Worm (Caenorhabditis elegans) whole organism, early embryonic: ENCODE measurements around the gene osta-2.

Source experiments
- B0310.2 ChIP-seq: sonication (generic microtip); optimal IDR thresholded peaks from 2 replicates; lab custom pipeline; 2016; ENCODE audit warnings: mild to moderate bottlenecking, missing genetic modification characterization, missing compliant biosample characterization
- aly-1 ChIP-seq: sonication (generic microtip); optimal IDR thresholded peaks from 2 replicates; lab custom pipeline; 2016; ENCODE audit warnings: missing genetic modification characterization, missing compliant biosample characterization
- ama-1 ChIP-seq: fragments of 150-350 bp; optimal IDR thresholded peaks from 2 replicates; lab custom pipeline; 2014
- ceh-36 ChIP-seq: sonication (generic microtip); optimal IDR thresholded peaks from 2 replicates; lab custom pipeline; 2016; ENCODE audit warnings: missing genetic modification characterization, inconsistent platforms, missing compliant biosample characterization
- flt-1 ChIP-seq: fragments of 200-800 bp; sonication (Bioruptor generic); IDR thresholded peaks from 2 replicates; pipeline ENCODE4 v1.3.6; 2022; ENCODE audit warnings: missing genetic modification characterization, missing compliant biosample characterization
- hmbx-1 ChIP-seq: sonication (generic microtip); optimal IDR thresholded peaks from 2 replicates; lab custom pipeline; 2016; ENCODE audit warnings: mild to moderate bottlenecking, missing genetic modification characterization, missing compliant biosample characterization
- hmg-4 ChIP-seq: fragments of 200-800 bp; sonication (Bioruptor generic); optimal IDR thresholded peaks from 2 replicates; lab custom pipeline; 2018; ENCODE audit warnings: mild to moderate bottlenecking, missing genetic modification characterization, missing compliant biosample characterization
- scrt-1 ChIP-seq: fragments of 200-800 bp; sonication (Bioruptor generic); IDR thresholded peaks from 2 replicates; pipeline ENCODE4 v1.3.6; 2022; ENCODE audit warnings: missing genetic modification characterization, missing compliant biosample characterization
- tbx-11 ChIP-seq: fragments of 200-800 bp; sonication (Bioruptor generic); IDR thresholded peaks from 2 replicates; pipeline ENCODE4 v1.3.6; 2022; ENCODE audit warnings: missing genetic modification characterization, missing compliant biosample characterization
- tbx-37 ChIP-seq: fragments of 200-800 bp; sonication (Bioruptor generic); conservative IDR thresholded peaks from 2 replicates; pipeline ENCODE4 v1.3.6; 2022; ENCODE audit warnings: missing genetic modification reagents, missing genetic modification characterization, missing compliant biosample characterization
- tra-4 ChIP-seq: sonication (generic microtip); optimal IDR thresholded peaks from 2 replicates; lab custom pipeline; 2017; ENCODE audit warnings: missing genetic modification characterization, missing compliant biosample characterization

DNA sequence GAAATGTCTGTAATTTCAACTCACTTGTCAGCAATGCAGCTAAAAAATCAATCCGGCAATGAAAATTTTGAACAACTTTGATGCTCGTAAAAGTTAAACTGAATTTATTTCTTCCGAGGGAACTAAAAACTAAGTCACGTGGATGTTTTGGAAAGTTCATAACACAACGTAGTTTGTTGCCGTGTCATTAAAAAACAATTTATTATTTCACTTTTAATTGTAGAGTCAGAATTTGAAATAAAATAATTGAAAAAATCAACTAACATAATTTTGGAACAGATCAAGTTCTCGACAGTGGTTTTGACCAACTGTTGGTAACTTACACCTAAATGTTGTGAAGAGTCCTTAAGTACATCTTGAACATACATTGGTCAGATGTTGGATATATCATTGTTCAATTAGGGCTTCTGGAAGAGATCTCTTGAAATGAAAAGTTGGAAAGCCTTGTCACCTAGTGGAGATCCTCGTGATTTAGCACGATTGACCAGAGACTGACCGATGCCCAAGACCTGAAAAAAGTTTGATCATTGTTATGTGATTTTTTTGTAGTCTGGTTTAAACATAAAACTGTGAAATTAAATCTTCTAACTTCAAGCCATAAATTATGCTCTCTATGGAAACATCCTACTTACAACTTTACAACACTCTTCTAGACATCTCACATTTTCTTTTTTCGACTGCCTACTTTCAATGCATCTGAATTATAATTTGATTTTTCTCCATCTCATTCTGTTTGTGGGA is 23.0 kb downstream of the osta-2 start, which contains the start of the genes C18A3.7 and C18A3.11:
- TF ChIP-seq ama-1 (lab: Kevin White, UChicago): no peak
- TF ChIP-seq flt-1 (GFP tag; lab: Robert Waterston, UW): no peak
- no peak for TF ChIP-seq tra-4
- no peak for TF ChIP-seq scrt-1 (GFP tag; lab: Robert Waterston, UW)
- no peak for TF ChIP-seq aly-1
- no peak for TF ChIP-seq hmg-4
- TF ChIP-seq tbx-37 (GFP tag; lab: Robert Waterston, UW): no peak
- no peak for TF ChIP-seq B0310.2
- no peak for TF ChIP-seq hmbx-1 (tag; lab: Kevin White, UChicago)
- no peak for TF ChIP-seq ceh-36 (tag; lab: Kevin White, UChicago)
- TF ChIP-seq tbx-11 (GFP tag; lab: Robert Waterston, UW): no peak
